Fruit fly (Drosophila melanogaster) whole organism, embryonic: ENCODE data around the gene Oct-TyrR.
A peak's percentile ranks its signal among the peaks of the same experiment; 100 is the strongest.

Experiments
- ATbp ChIP-seq: fragments of 200-800 bp; sonication (Bioruptor generic); optimal IDR thresholded peaks from 2 replicates; lab custom pipeline; 2017; ENCODE audit warnings: missing biosample characterization, mild to moderate bottlenecking, missing genetic modification characterization, missing genetic modification reagents
- Atf3 ChIP-seq: fragments of 200-800 bp; sonication (Bioruptor generic); optimal IDR thresholded peaks from 3 replicates; lab custom pipeline; 2016; ENCODE audit warnings: missing biosample characterization, missing genetic modification characterization
- B-H2 ChIP-seq: fragments of 200-800 bp; sonication (Bioruptor generic); optimal IDR thresholded peaks from 2 replicates; lab custom pipeline; 2018; ENCODE audit warnings: missing biosample characterization, mild to moderate bottlenecking, missing genetic modification characterization
- Bgb ChIP-seq: fragments of 200-800 bp; sonication (Bioruptor generic); IDR thresholded peaks from 2 replicates; pipeline ENCODE4 v1.3.6; 2022; ENCODE audit warnings: missing biosample characterization, missing genetic modification characterization; ENCODE audit not compliant: partially characterized antibody
- BtbVII ChIP-seq: fragments of 200-800 bp; sonication (Bioruptor generic); optimal IDR thresholded peaks from 3 replicates; lab custom pipeline; 2017; ENCODE audit warnings: missing biosample characterization, mild to moderate bottlenecking, missing genetic modification characterization
- CG11085 ChIP-seq: fragments of 200-800 bp; sonication (Bioruptor generic); IDR thresholded peaks from 2 replicates; pipeline ENCODE4 v1.3.6; 2022; ENCODE audit warnings: missing biosample characterization, missing genetic modification characterization
- CG11247 ChIP-seq: fragments of 200-800 bp; sonication (Bioruptor generic); IDR thresholded peaks from 2 replicates; pipeline ENCODE4 v1.3.6; 2022; ENCODE audit warnings: missing biosample characterization, missing genetic modification characterization
- CG14860 ChIP-seq: fragments of 200-800 bp; sonication (Bioruptor generic); IDR thresholded peaks from 3 replicates; pipeline ENCODE4 v1.3.6; 2022; ENCODE audit warnings: missing biosample characterization, missing genetic modification characterization; ENCODE audit not compliant: partially characterized antibody
- CG16779 ChIP-seq: fragments of 200-800 bp; sonication (Bioruptor generic); IDR thresholded peaks from 2 replicates; pipeline ENCODE4 v1.3.6; 2022; ENCODE audit warnings: missing biosample characterization, missing genetic modification characterization
- CG16813 ChIP-seq: fragments of 200-800 bp; sonication (Bioruptor generic); IDR thresholded peaks from 3 replicates; pipeline ENCODE4 v1.3.6; 2022; ENCODE audit warnings: missing biosample characterization, missing genetic modification characterization; ENCODE audit not compliant: partially characterized antibody
- CG18476 ChIP-seq: fragments of 200-800 bp; sonication (Bioruptor generic); optimal IDR thresholded peaks from 2 replicates; lab custom pipeline; 2016; ENCODE audit warnings: missing biosample characterization, mild to moderate bottlenecking, missing genetic modification characterization
- CG2199 ChIP-seq: fragments of 200-800 bp; sonication (Bioruptor generic); IDR thresholded peaks from 3 replicates; pipeline ENCODE4 v1.3.6; 2022; ENCODE audit warnings: missing biosample characterization, missing genetic modification characterization
- CG31224 ChIP-seq: fragments of 200-800 bp; sonication (Bioruptor generic); IDR thresholded peaks from 2 replicates; pipeline ENCODE4 v1.3.6; 2022; ENCODE audit warnings: missing biosample characterization, missing genetic modification characterization
- CG43689 ChIP-seq: fragments of 200-800 bp; sonication (Bioruptor generic); IDR thresholded peaks from 2 replicates; pipeline ENCODE4 v1.3.6; 2022; ENCODE audit warnings: missing biosample characterization, missing genetic modification characterization
- CG7963 ChIP-seq: fragments of 200-800 bp; sonication (Bioruptor generic); IDR thresholded peaks from 3 replicates; pipeline ENCODE4 v1.3.6; 2022; ENCODE audit warnings: missing biosample characterization, missing genetic modification characterization; ENCODE audit not compliant: partially characterized antibody
- CG9932 ChIP-seq: fragments of 200-800 bp; sonication (Bioruptor generic); IDR thresholded peaks from 2 replicates; pipeline ENCODE4 v1.3.6; 2022; ENCODE audit warnings: missing biosample characterization, missing genetic modification characterization
- D ChIP-seq, 2 experiments: fragments of 200-800 bp in 1 of 2; fragments of >200 bp in 1 of 2; sonication (Bioruptor generic) in 1 of 2; optimal IDR thresholded peaks; 2 replicates in 1 of 2; 3 replicates in 1 of 2; lab custom pipeline; 2017; ENCODE audit warnings: mild to moderate bottlenecking in 1 of 2, missing biosample characterization in 1 of 2, missing genetic modification characterization in 1 of 2, missing genetic modification reagents in 1 of 2
- Dfd ChIP-seq, 2 experiments: fragments of >200 bp; optimal IDR thresholded peaks; 2 replicates each; lab custom pipeline; 2017; ENCODE audit warnings: missing biosample characterization in 2 of 2, missing genetic modification characterization in 2 of 2
- Drgx ChIP-seq: fragments of 200-800 bp; sonication (Bioruptor generic); IDR thresholded peaks from 2 replicates; pipeline ENCODE4 v1.3.6; 2022; ENCODE audit warnings: missing biosample characterization, missing genetic modification characterization
- ERR ChIP-seq: fragments of 200-800 bp; sonication (Bioruptor generic); optimal IDR thresholded peaks from 2 replicates; lab custom pipeline; 2016; ENCODE audit warnings: missing biosample characterization, missing genetic modification characterization
- HLH4C ChIP-seq: fragments of 200-800 bp; sonication (Bioruptor generic); IDR thresholded peaks from 3 replicates; pipeline ENCODE4 v1.3.6; 2022; ENCODE audit warnings: missing biosample characterization, missing genetic modification characterization; ENCODE audit not compliant: partially characterized antibody
- Med ChIP-seq: fragments of 200-800 bp; sonication (Bioruptor generic); peaks from one replicate; lab custom pipeline; 2016; ENCODE audit warnings: missing biosample characterization, missing genetic modification characterization, mild to moderate bottlenecking, inconsistent platforms, moderate library complexity
- Side ChIP-seq: fragments of 200-800 bp; sonication (Bioruptor generic); optimal IDR thresholded peaks from 2 replicates; lab custom pipeline; 2016; ENCODE audit warnings: missing biosample characterization, missing genetic modification characterization
- Spps ChIP-seq: fragments of 200-800 bp; sonication (Bioruptor generic); optimal IDR thresholded peaks from 2 replicates; lab custom pipeline; 2018; ENCODE audit warnings: missing biosample characterization, mild to moderate bottlenecking, missing genetic modification characterization
- TFAM ChIP-seq: fragments of 200-800 bp; sonication (Bioruptor generic); optimal IDR thresholded peaks from 2 replicates; lab custom pipeline; 2017; ENCODE audit warnings: missing biosample characterization, missing genetic modification characterization, inconsistent platforms
- ac ChIP-seq: fragments of 200-800 bp; sonication (Bioruptor generic); optimal IDR thresholded peaks from 3 replicates; lab custom pipeline; 2017; ENCODE audit warnings: missing biosample characterization, mild to moderate bottlenecking, missing genetic modification characterization
- corto ChIP-seq: fragments of 200-800 bp; sonication (Bioruptor generic); optimal IDR thresholded peaks from 2 replicates; lab custom pipeline; 2016; ENCODE audit warnings: missing biosample characterization, mild to moderate bottlenecking, missing genetic modification characterization, moderate library complexity
- fu2 ChIP-seq: fragments of 200-800 bp; sonication (Bioruptor generic); optimal IDR thresholded peaks from 2 replicates; lab custom pipeline; 2016; ENCODE audit warnings: missing biosample characterization, missing genetic modification characterization
- gfzf ChIP-seq: fragments of 200-800 bp; sonication (Bioruptor generic); optimal IDR thresholded peaks from 2 replicates; lab custom pipeline; 2016; ENCODE audit warnings: missing biosample characterization, mild to moderate bottlenecking, missing genetic modification characterization, moderate library complexity
- grn ChIP-seq: fragments of 200-800 bp; sonication (Bioruptor generic); optimal IDR thresholded peaks from 3 replicates; lab custom pipeline; 2017; ENCODE audit warnings: missing biosample characterization, missing genetic modification characterization
- hbn ChIP-seq: fragments of 200-800 bp; sonication (Bioruptor generic); IDR thresholded peaks from 2 replicates; pipeline ENCODE4 v1.3.6; 2022; ENCODE audit warnings: missing biosample characterization, missing genetic modification characterization; ENCODE audit not compliant: partially characterized antibody
- lab ChIP-seq: fragments of 200-800 bp; sonication (Bioruptor generic); optimal IDR thresholded peaks from 3 replicates; lab custom pipeline; 2017; ENCODE audit warnings: missing biosample characterization, missing genetic modification characterization, mild to moderate bottlenecking, moderate library complexity, missing genetic modification reagents
- mirr ChIP-seq: fragments of 200-800 bp; sonication (Bioruptor generic); optimal IDR thresholded peaks from 3 replicates; lab custom pipeline; 2018; ENCODE audit warnings: missing biosample characterization, mild to moderate bottlenecking, missing genetic modification characterization
- nau ChIP-seq: fragments of 200-800 bp; sonication (Bioruptor generic); optimal IDR thresholded peaks from 3 replicates; lab custom pipeline; 2017; ENCODE audit warnings: missing biosample characterization, mild to moderate bottlenecking, missing genetic modification characterization, missing genetic modification reagents
- pb ChIP-seq: fragments of 200-800 bp; sonication (Bioruptor generic); optimal IDR thresholded peaks from 3 replicates; lab custom pipeline; 2016; ENCODE audit warnings: missing biosample characterization, missing genetic modification characterization
- sens ChIP-seq: fragments of 200-800 bp; sonication (Bioruptor generic); peaks from one replicate; lab custom pipeline; 2016; ENCODE audit warnings: missing biosample characterization, missing genetic modification characterization
- seq ChIP-seq: fragments of 200-800 bp; sonication (Bioruptor generic); IDR thresholded peaks from 2 replicates; pipeline ENCODE4 v1.3.6; 2022; ENCODE audit warnings: missing biosample characterization, missing genetic modification characterization
- slbo ChIP-seq: fragments of 200-800 bp; sonication (Bioruptor generic); IDR thresholded peaks from 2 replicates; pipeline ENCODE4 v1.3.6; 2022; ENCODE audit warnings: missing biosample characterization, missing genetic modification characterization
- sna ChIP-seq: fragments of 200-800 bp; sonication (Bioruptor generic); IDR thresholded peaks from 2 replicates; pipeline ENCODE4 v1.3.6; 2022; ENCODE audit warnings: missing biosample characterization, missing genetic modification characterization; ENCODE audit not compliant: partially characterized antibody
- sob ChIP-seq: fragments of 200-800 bp; sonication (Bioruptor generic); IDR thresholded peaks from 2 replicates; pipeline ENCODE4 v1.3.6; 2022; ENCODE audit warnings: missing biosample characterization, missing genetic modification characterization
- twi ChIP-seq: fragments of 200-800 bp; optimal IDR thresholded peaks from 2 replicates; lab custom pipeline; 2019; ENCODE audit warnings: missing biosample characterization, mild to moderate bottlenecking, missing genetic modification characterization, moderate library complexity
- zf30C ChIP-seq: fragments of 200-800 bp; sonication (Bioruptor generic); optimal IDR thresholded peaks from 3 replicates; lab custom pipeline; 2018; ENCODE audit warnings: missing biosample characterization, mild to moderate bottlenecking, missing genetic modification characterization

Gene Oct-TyrR

DNA sequence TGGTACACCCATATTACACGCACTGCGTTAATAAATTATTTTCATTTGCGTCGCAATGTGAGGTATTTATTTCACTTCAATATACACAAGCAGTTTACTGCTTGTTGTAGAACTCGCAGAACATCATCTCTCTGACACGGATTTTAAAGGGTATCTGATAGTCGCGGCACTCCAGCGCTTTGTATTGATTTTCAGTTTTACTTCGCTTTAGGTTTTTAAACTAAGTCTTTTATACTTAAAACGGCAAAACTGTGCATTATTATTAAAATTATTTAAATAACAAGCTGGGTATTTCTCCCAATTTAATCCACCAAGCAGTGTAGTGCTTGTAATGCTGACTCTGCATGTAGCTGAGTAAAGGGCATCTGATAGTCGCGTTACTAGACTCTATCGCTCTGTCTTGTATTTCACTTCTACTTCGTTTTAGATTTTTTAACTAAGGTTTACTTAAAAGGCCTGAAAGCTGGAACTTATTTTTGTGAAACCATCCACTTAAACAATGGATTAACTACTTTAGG is 48.4 kb downstream of the Oct-TyrR start (continued):
- TF ChIP-seq CG11085 (GFP tag; lab: Robert Waterston, UW) (no peak), zf30C (GFP tag; lab: Kevin White, UChicago) (no peak), seq (GFP tag; lab: Robert Waterston, UW) (no peak), CG11247 (GFP tag; lab: Robert Waterston, UW) (no peak), Dfd (GFP tag; optimal IDR thresholded peaks at IDR 0.05; lab: Kevin White, UChicago) (peak in 1 of 2 experiments; percentile 28), CG18476 (GFP tag; lab: Kevin White, UChicago) (no peak), fu2 (GFP tag; lab: Kevin White, UChicago) (no peak), CG7963 (GFP tag; lab: Robert Waterston, UW) (0 out of 3 replicates have a peak, but pooled peaks have one; percentile 20), ERR (GFP tag; lab: Kevin White, UChicago) (no peak), ATbp (GFP tag; lab: Kevin White, UChicago) (no peak), CG16813 (GFP tag; lab: Robert Waterston, UW) (peak; percentile 73), B-H2 (GFP tag; lab: Kevin White, UChicago) (no peak), lab (GFP tag; lab: Kevin White, UChicago) (no peak), twi (tag; lab: Kevin White, UChicago) (no peak), D (optimal IDR thresholded peaks at IDR 0.05; lab: Kevin White, UChicago) (no peak), D (GFP tag; optimal IDR thresholded peaks at IDR 0.05; lab: Kevin White, UChicago) (no peak), CG16779 (GFP tag; lab: Robert Waterston, UW) (no peak), Bgb (no peak), BtbVII (GFP tag; lab: Kevin White, UChicago) (no peak), TFAM (GFP tag; lab: Kevin White, UChicago) (no peak), CG31224 (GFP tag; lab: Robert Waterston, UW) (no peak), CG14860 (GFP tag; lab: Robert Waterston, UW) (peak; percentile 22; the same call in 1 of the 3 replicates), Atf3 (no peak), sob (no peak), Side (GFP tag; lab: Kevin White, UChicago) (no peak), corto (GFP tag; lab: Kevin White, UChicago) (no peak), ac (no peak), hbn (no peak), Spps (tag; lab: Kevin White, UChicago) (no peak), CG43689 (GFP tag; lab: Robert Waterston, UW) (no peak), Drgx (GFP tag; lab: Robert Waterston, UW) (no peak), CG2199 (GFP tag; lab: Robert Waterston, UW) (no peak), HLH4C (GFP tag; lab: Robert Waterston, UW) (peak; percentile 46; the same call in 1 of the 3 replicates)

DNA sequence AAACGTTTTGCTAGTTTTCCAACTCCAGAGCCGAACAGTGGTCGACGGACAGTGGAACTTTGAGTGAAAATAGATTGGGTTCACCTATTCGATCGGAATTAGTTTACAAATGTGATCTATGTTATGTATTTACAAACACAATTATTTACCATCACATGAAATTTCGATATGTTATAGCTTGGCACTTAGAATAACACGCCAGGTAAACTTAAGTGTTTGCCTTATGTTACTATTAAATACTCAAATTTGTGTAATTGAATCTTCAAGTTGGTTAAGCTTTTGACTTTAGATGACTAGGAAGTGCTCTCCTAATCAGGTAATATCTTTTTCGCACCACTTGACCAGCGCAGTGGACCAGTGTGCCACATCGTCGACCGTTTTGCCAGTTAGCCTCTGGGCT is 56.5 kb downstream of the Oct-TyrR start:
- no peak for TF ChIP-seq nau (GFP tag; lab: Kevin White, UChicago)
- TF ChIP-seq pb, result no peak
- TF ChIP-seq gfzf (GFP tag; lab: Kevin White, UChicago), result no peak
- TF ChIP-seq mirr (GFP tag; lab: Kevin White, UChicago), result no peak
- no peak for TF ChIP-seq grn (GFP tag; lab: Kevin White, UChicago)
- no peak for TF ChIP-seq twi (tag; lab: Kevin White, UChicago)
- peak; percentile 4 for TF ChIP-seq Med (GFP tag; lab: Kevin White, UChicago)
- TF ChIP-seq sens (GFP tag; lab: Kevin White, UChicago), result peak; percentile 70
- no peak for TF ChIP-seq slbo
- TF ChIP-seq sna (GFP tag; lab: Robert Waterston, UW), result no peak
- TF ChIP-seq CG9932 (GFP tag; lab: Robert Waterston, UW), result no peak
